Fruit fly (Drosophila melanogaster): Measurements from ENCODE around the gene velo.
A peak's percentile ranks its signal among the peaks of the same experiment; 100 is the strongest.

The velo gene

DNA sequence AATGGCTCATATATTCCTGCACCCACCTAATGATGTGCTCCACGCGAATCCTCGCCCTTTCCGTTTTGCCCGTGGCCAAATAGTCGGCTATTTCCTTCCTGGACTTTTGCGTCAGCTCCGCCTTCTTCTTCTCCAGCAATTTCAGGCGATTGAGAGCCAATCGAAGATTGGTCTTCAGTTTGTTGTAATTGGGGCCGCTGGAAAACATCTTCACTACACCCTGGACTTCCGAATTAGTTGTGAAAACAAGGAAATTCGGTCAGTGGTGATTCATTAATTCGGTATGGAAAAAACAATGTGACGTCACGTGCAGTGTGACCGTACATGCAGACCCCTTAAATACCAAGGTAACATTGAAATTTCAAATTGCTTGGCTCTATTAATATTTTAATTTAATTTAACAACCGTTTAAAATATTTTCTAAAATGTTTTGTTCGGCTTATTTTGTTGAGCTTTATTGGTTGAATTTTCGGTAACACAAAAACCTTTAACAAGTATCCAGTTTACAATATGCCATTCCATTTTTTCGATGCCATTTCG lies 3.7 kb upstream of the velo start, which contains the start of gene Ist1:
Gene Ist1 (minus strand): TSS at position 301 of the 540 bp plus-strand sequence.
- TF ChIP-seq Blimp-1 (GFP tag; optimal IDR thresholded peaks at IDR 0.05): no peak
- TF ChIP-seq Eip78C (GFP tag): peak; percentile 7

DNA sequence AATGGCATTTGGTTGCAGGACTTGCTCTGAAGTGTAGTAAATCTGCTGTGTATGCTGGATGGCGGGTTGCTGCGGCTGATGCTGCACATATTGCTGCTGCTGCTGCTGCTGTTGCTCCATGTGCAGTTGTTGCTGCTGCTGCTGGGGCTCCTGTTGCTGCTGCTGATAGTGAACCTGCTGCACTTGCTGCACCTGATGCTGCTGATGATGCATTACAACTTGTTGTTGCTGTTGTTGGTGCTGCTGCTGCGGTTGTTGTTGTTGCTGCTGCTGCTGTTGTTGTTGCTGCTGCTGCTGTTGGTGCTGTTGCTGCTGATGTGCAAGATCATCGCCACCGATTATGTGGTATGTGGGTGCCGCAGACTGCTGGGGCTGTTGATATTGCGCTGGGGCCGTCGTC lies 1.7 kb downstream of the velo start:
- TF ChIP-seq CG6792 (GFP tag; optimal IDR thresholded peaks at IDR 0.05): no peak
- no peak for TF ChIP-seq CG11762 (GFP tag; optimal IDR thresholded peaks at IDR 0.05; ENCODE audit: insufficient read depth)
- TF ChIP-seq CG6276 (GFP tag; optimal IDR thresholded peaks at IDR 0.05): no peak
- no peak for TF ChIP-seq dac (GFP tag; optimal IDR thresholded peaks at IDR 0.05)
- no peak for TF ChIP-seq Hr39 (GFP tag; optimal IDR thresholded peaks at IDR 0.05)
- no peak for TF ChIP-seq CG9139 (GFP tag; optimal IDR thresholded peaks at IDR 0.05)
- no peak for TF ChIP-seq Blimp-1 (GFP tag; optimal IDR thresholded peaks at IDR 0.05)
- TF ChIP-seq CG34406 (GFP tag; optimal IDR thresholded peaks at IDR 0.05): no peak
- no peak for TF ChIP-seq topi (GFP tag; optimal IDR thresholded peaks at IDR 0.05)

DNA sequence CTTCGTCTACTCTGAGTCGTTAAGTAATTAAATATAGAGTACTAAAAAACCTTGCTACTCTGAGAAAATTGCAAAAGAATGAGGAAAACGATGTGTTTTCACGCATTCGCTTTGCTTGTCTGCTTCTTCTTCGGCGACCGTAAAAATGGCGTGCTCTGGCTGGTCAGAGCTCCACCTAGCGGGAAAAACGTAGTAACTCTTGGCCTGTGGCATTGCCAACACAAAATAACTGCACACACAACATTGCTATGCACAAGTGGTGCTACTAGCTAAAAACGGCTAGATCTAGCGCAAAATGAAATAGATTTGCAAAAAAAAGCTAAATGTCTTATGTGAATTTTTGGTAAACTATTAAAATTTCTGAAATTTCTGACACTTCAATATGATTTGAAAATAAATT lies 5.4 kb downstream of the velo start:
- peak; percentile 22 for TF ChIP-seq CG10631 (GFP tag; optimal IDR thresholded peaks at IDR 0.05)
- no peak for TF ChIP-seq dac (GFP tag; optimal IDR thresholded peaks at IDR 0.05)
- peak; percentile 35 for TF ChIP-seq pdm3 (GFP tag; optimal IDR thresholded peaks at IDR 0.05)
- TF ChIP-seq Ets21C (GFP tag; optimal IDR thresholded peaks at IDR 0.05): peak; percentile 17
- peak; percentile 34; the same call in 2 of the 3 replicates for TF ChIP-seq eg (GFP tag; IDR thresholded peaks at IDR 0.05)
- TF ChIP-seq svp (GFP tag): peak; percentile 77
- peak; percentile 50 for TF ChIP-seq dsx (GFP tag; optimal IDR thresholded peaks at IDR 0.05; ENCODE audit: poor library complexity, severe bottlenecking)
- no peak for TF ChIP-seq ss (GFP tag; optimal IDR thresholded peaks at IDR 0.05)
- TF ChIP-seq CG3919 (GFP tag; optimal IDR thresholded peaks at IDR 0.05): peak; percentile 63
- peak; percentile 55 for TF ChIP-seq cyc (GFP tag; optimal IDR thresholded peaks at IDR 0.05)
- TF ChIP-seq CG31627 (GFP tag; optimal IDR thresholded peaks at IDR 0.05): peak; percentile 60
- TF ChIP-seq salr (GFP tag; optimal IDR thresholded peaks at IDR 0.05): no peak
- no peak for TF ChIP-seq CG34406 (GFP tag; optimal IDR thresholded peaks at IDR 0.05)
- no peak for TF ChIP-seq spab (GFP tag; optimal IDR thresholded peaks at IDR 0.05)
- TF ChIP-seq achi (GFP tag; optimal IDR thresholded peaks at IDR 0.05): no peak
- no peak for TF ChIP-seq CG16779 (tag; optimal IDR thresholded peaks at IDR 0.05)
- no peak for TF ChIP-seq CG6792 (GFP tag; optimal IDR thresholded peaks at IDR 0.05)
- TF ChIP-seq Sox14 (GFP tag; optimal IDR thresholded peaks at IDR 0.05): peak; percentile 63
- TF ChIP-seq Hr38 (GFP tag; optimal IDR thresholded peaks at IDR 0.05): no peak
- TF ChIP-seq CG7368 (GFP tag; optimal IDR thresholded peaks at IDR 0.05): peak; percentile 25
- no peak for TF ChIP-seq CG10669 (GFP tag; optimal IDR thresholded peaks at IDR 0.05)
- TF ChIP-seq CG4318 (GFP tag; optimal IDR thresholded peaks at IDR 0.05): no peak
- TF ChIP-seq CG6163 (GFP tag; IDR thresholded peaks at IDR 0.05): peak; percentile 71
- no peak for TF ChIP-seq Blimp-1 (GFP tag; optimal IDR thresholded peaks at IDR 0.05)
- TF ChIP-seq Sox15 (GFP tag; optimal IDR thresholded peaks at IDR 0.05): no peak
- TF ChIP-seq fd59A (GFP tag; optimal IDR thresholded peaks at IDR 0.05): no peak
- peak; percentile 24 for TF ChIP-seq OdsH (GFP tag; optimal IDR thresholded peaks at IDR 0.05)
- TF ChIP-seq lz (GFP tag; optimal IDR thresholded peaks at IDR 0.05): peak; percentile 60
- TF ChIP-seq CG8319 (GFP tag; optimal IDR thresholded peaks at IDR 0.05): no peak
- TF ChIP-seq CG3032 (tag; optimal IDR thresholded peaks at IDR 0.05): peak; percentile 43
- TF ChIP-seq CG6276 (GFP tag; optimal IDR thresholded peaks at IDR 0.05): no peak
- no peak for TF ChIP-seq fkh (GFP tag; optimal IDR thresholded peaks at IDR 0.05)
- peak; percentile 32 for TF ChIP-seq Sox102F (GFP tag; optimal IDR thresholded peaks at IDR 0.05)
- peak; percentile 9 for TF ChIP-seq CG6854 (GFP tag; optimal IDR thresholded peaks at IDR 0.05)
- no peak for TF ChIP-seq Lpt (GFP tag; optimal IDR thresholded peaks at IDR 0.05)
- peak; percentile 33 for TF ChIP-seq Ets96B (tag; optimal IDR thresholded peaks at IDR 0.05)
- peak; percentile 58 for TF ChIP-seq Hr39 (GFP tag; optimal IDR thresholded peaks at IDR 0.05)
- TF ChIP-seq topi (GFP tag; optimal IDR thresholded peaks at IDR 0.05): peak; percentile 37
- no peak for TF ChIP-seq CG11294 (GFP tag; IDR thresholded peaks at IDR 0.05)
- no peak for TF ChIP-seq Eip93F (GFP tag; optimal IDR thresholded peaks at IDR 0.05)
- TF ChIP-seq CG9139 (GFP tag; optimal IDR thresholded peaks at IDR 0.05): no peak
- no peak for TF ChIP-seq CG15336 (GFP tag; IDR thresholded peaks at IDR 0.05)
- peak; percentile 49 for TF ChIP-seq Hr4 (GFP tag; optimal IDR thresholded peaks at IDR 0.05)
- peak; percentile 38 for TF ChIP-seq acj6 (GFP tag; optimal IDR thresholded peaks at IDR 0.05)

All from whole organism, prepupa.